Worm (Caenorhabditis elegans) whole organism, late embryonic: ENCODE data around the gene Y57G11A.4.

Experiments used
- ceh-22 ChIP-seq: sonication (generic microtip); optimal IDR thresholded peaks from 2 replicates; lab custom pipeline; 2017; ENCODE audit warnings: missing biosample characterization, missing genetic modification characterization
- eyg-1 ChIP-seq: sonication (generic microtip); optimal IDR thresholded peaks from 2 replicates; lab custom pipeline; 2016; ENCODE audit warnings: missing genotype, missing genetic modification characterization, missing compliant biosample characterization
- fkh-10 ChIP-seq: fragments of 150-350 bp; optimal IDR thresholded peaks from 2 replicates; lab custom pipeline; 2014; ENCODE audit warnings: missing biosample characterization, missing genetic modification reagents, missing genetic modification characterization
- ttx-3 ChIP-seq: sonication (generic microtip); optimal IDR thresholded peaks from 2 replicates; lab custom pipeline; 2016; ENCODE audit warnings: missing genetic modification reagents, missing genetic modification characterization, missing compliant biosample characterization

DNA sequence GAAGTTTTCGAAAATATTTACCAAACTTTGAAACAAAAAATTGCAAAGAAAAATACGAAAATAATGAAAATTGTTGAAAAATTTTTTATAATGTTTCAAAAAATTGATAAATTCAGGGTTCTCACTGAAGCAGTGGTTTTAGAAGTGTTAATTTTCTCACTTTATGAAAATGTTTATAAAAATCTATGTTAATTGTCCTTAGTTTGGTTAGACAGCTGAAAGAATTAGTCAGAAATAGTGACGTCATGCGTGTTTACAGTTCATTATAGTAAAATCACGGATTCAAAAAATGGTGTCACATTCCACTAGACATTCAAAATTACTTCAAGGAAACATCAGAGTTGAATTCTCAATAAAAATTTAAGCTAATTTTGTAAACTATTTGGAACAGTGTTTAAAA, 46.2 kb upstream of the Y57G11A.4 start:
- TF ChIP-seq fkh-10 (GFP tag; lab: Kevin White, UChicago) (no peak), eyg-1 (tag; lab: Kevin White, UChicago) (no peak), ceh-22 (no peak), ttx-3 (tag; lab: Kevin White, UChicago) (no peak)
